Worm (Caenorhabditis elegans): Measurements from ENCODE around the gene mpst-1.

Gene mpst-1

ce11 chrV:11777846-11778245 is 49.0 kb downstream of the mpst-1 start:
- TF ChIP-seq F10E7.11 (tag; optimal IDR thresholded peaks at IDR 0.05) (no peak), ceh-27 (GFP tag; optimal IDR thresholded peaks at IDR 0.05) (no peak), nhr-80 (tag; optimal IDR thresholded peaks at IDR 0.05) (peak; percentile 72), madf-6 (GFP tag; IDR thresholded peaks at IDR 0.05) (no peak), egl-44 (GFP tag; IDR thresholded peaks at IDR 0.05) (no peak), hrde-1 (tag; optimal IDR thresholded peaks at IDR 0.05; ENCODE audit: borderline replicate concordance) (no peak), ceh-40 (GFP tag; IDR thresholded peaks at IDR 0.05) (no peak), hmg-1.2 (GFP tag; IDR thresholded peaks at IDR 0.05) (no peak; the same call in 1 of the 2 replicates), nfyb-1 (GFP tag; IDR thresholded peaks at IDR 0.05) (no peak), ets-4 (GFP tag; optimal IDR thresholded peaks at IDR 0.05) (no peak), fkh-3 (tag; optimal IDR thresholded peaks at IDR 0.05) (no peak), nhr-27 (tag; optimal IDR thresholded peaks at IDR 0.05) (no peak), let-526 (GFP tag; IDR thresholded peaks at IDR 0.05) (no peak), snpc-3.4 (tag; optimal IDR thresholded peaks at IDR 0.05) (no peak), let-607 (tag; optimal IDR thresholded peaks at IDR 0.05) (peak in 1 of 2 experiments; percentile 24), unc-130 (GFP tag; optimal IDR thresholded peaks at IDR 0.05) (no peak), tbp1 (GFP tag; optimal IDR thresholded peaks at IDR 0.05) (peak; percentile 12), lin-35 (GFP tag; optimal IDR thresholded peaks at IDR 0.05) (no peak), somi-1 (GFP tag; optimal IDR thresholded peaks at IDR 0.05) (peak; percentile 40), dox-1 (GFP tag; IDR thresholded peaks at IDR 0.05) (no peak), ekl-4 (GFP tag; IDR thresholded peaks at IDR 0.05) (no peak)

ce11 chrV:11776538-11776937 is 50.3 kb downstream of the mpst-1 start, which contains the start of gene F55A11.6:
TSS of gene F55A11.6 (plus strand) at chrV:11776838.
- TF ChIP-seq ceh-100 (GFP tag; IDR thresholded peaks at IDR 0.05) (no peak), T26A5.8 (tag; optimal IDR thresholded peaks at IDR 0.05) (no peak), ceh-79 (tag; optimal IDR thresholded peaks at IDR 0.05) (no peak), rcor-1 (GFP tag; IDR thresholded peaks at IDR 0.05) (no peak), bed-2 (GFP tag; IDR thresholded peaks at IDR 0.05) (no peak), unc-62 (GFP tag; optimal IDR thresholded peaks at IDR 0.05) (no peak), lin-35 (GFP tag; optimal IDR thresholded peaks at IDR 0.05) (no peak)

Measured in whole organism, young adult.